Worm (Caenorhabditis elegans) whole organism, late embryonic: ENCODE measurements around the gene ztf-31.

Experiments
- C08G9.2 ChIP-seq: sonication (generic microtip); optimal IDR thresholded peaks from 2 replicates; lab custom pipeline; 2016; ENCODE audit warnings: mild to moderate bottlenecking, missing genetic modification characterization, moderate library complexity, missing compliant biosample characterization
- K09A11.1 ChIP-seq: sonication (generic microtip); optimal IDR thresholded peaks from 2 replicates; lab custom pipeline; 2017; ENCODE audit warnings: antibody characterized with exemption, mild to moderate bottlenecking, missing genetic modification characterization, missing compliant biosample characterization; ENCODE audit not compliant: insufficient read depth
- ama-1 ChIP-seq: fragments of 150-350 bp; optimal IDR thresholded peaks from 2 replicates; lab custom pipeline; 2014
- ceh-14 ChIP-seq: sonication (generic microtip); optimal IDR thresholded peaks from 2 replicates; lab custom pipeline; 2016; ENCODE audit warnings: missing genotype, missing genetic modification characterization, missing compliant biosample characterization
- ceh-18 ChIP-seq: sonication (generic microtip); optimal IDR thresholded peaks from 2 replicates; lab custom pipeline; 2016; ENCODE audit warnings: missing genetic modification characterization, missing compliant biosample characterization
- ceh-19 ChIP-seq: fragments of 200-800 bp; sonication (Bioruptor generic); optimal IDR thresholded peaks from 2 replicates; lab custom pipeline; 2018; ENCODE audit warnings: mild to moderate bottlenecking, missing genetic modification characterization, missing compliant biosample characterization
- ceh-30 ChIP-seq: fragments of 150-350 bp; optimal IDR thresholded peaks from 2 replicates; lab custom pipeline; 2014; ENCODE audit warnings: missing biosample characterization, missing genetic modification characterization
- ceh-9 ChIP-seq: sonication (generic microtip); optimal IDR thresholded peaks from 2 replicates; lab custom pipeline; 2016; ENCODE audit warnings: mild to moderate bottlenecking, missing genetic modification characterization, inconsistent platforms, missing compliant biosample characterization
- che-1 ChIP-seq: sonication (generic microtip); optimal IDR thresholded peaks from 2 replicates; lab custom pipeline; 2016; ENCODE audit warnings: mild to moderate bottlenecking, missing genetic modification characterization, missing compliant biosample characterization
- dmd-4 ChIP-seq: sonication (generic microtip); optimal IDR thresholded peaks from 2 replicates; lab custom pipeline; 2016; ENCODE audit warnings: borderline replicate concordance, missing genetic modification characterization, missing compliant biosample characterization
- dve-1 ChIP-seq: sonication (generic microtip); optimal IDR thresholded peaks from 2 replicates; lab custom pipeline; 2017; ENCODE audit warnings: antibody characterized with exemption, mild to moderate bottlenecking, missing genetic modification characterization, missing compliant biosample characterization
- elt-2 ChIP-seq: sonication (generic microtip); optimal IDR thresholded peaks from 2 replicates; lab custom pipeline; 2016; ENCODE audit warnings: missing genetic modification reagents, missing genetic modification characterization, missing compliant biosample characterization
- elt-4 ChIP-seq: sonication (generic microtip); optimal IDR thresholded peaks from 2 replicates; lab custom pipeline; 2016; ENCODE audit warnings: missing genetic modification characterization, missing compliant biosample characterization
- eyg-1 ChIP-seq: sonication (generic microtip); optimal IDR thresholded peaks from 2 replicates; lab custom pipeline; 2016; ENCODE audit warnings: missing genotype, missing genetic modification characterization, missing compliant biosample characterization
- fax-1 ChIP-seq: sonication (generic microtip); optimal IDR thresholded peaks from 2 replicates; lab custom pipeline; 2016; ENCODE audit warnings: missing genotype, missing genetic modification characterization, missing compliant biosample characterization
- hlh-6 ChIP-seq: sonication (generic microtip); optimal IDR thresholded peaks from 2 replicates; lab custom pipeline; 2016; ENCODE audit warnings: missing genotype, missing genetic modification characterization, missing compliant biosample characterization
- lin-11 ChIP-seq: fragments of 200-800 bp; sonication (Bioruptor generic); optimal IDR thresholded peaks from 2 replicates; lab custom pipeline; 2018; ENCODE audit warnings: mild to moderate bottlenecking, missing genetic modification characterization, missing compliant biosample characterization
- mec-3 ChIP-seq: sonication (generic microtip); optimal IDR thresholded peaks from 2 replicates; lab custom pipeline; 2016; ENCODE audit warnings: borderline replicate concordance, missing genetic modification characterization, missing compliant biosample characterization
- nfya-1 ChIP-seq: sonication (generic microtip); optimal IDR thresholded peaks from 2 replicates; lab custom pipeline; 2017; ENCODE audit warnings: missing genetic modification characterization, mild to moderate bottlenecking, missing compliant biosample characterization, antibody characterized with exemption, moderate library complexity
- nhr-11 ChIP-seq: fragments of 150-350 bp; optimal IDR thresholded peaks from 2 replicates; lab custom pipeline; 2014; ENCODE audit warnings: missing biosample characterization, missing genetic modification characterization
- nhr-232 ChIP-seq: sonication (generic microtip); optimal IDR thresholded peaks from 2 replicates; lab custom pipeline; 2016; ENCODE audit warnings: missing genetic modification characterization, missing compliant biosample characterization
- odd-2 ChIP-seq: sonication (generic microtip); optimal IDR thresholded peaks from 2 replicates; lab custom pipeline; 2017; ENCODE audit warnings: antibody characterized with exemption, mild to moderate bottlenecking, missing genetic modification characterization, missing compliant biosample characterization
- pag-3 ChIP-seq: sonication (generic microtip); optimal IDR thresholded peaks from 2 replicates; lab custom pipeline; 2016; ENCODE audit warnings: missing compliant biosample characterization, missing genetic modification characterization, borderline replicate concordance
- pax-1 ChIP-seq: fragments of 150-350 bp; optimal IDR thresholded peaks from 2 replicates; lab custom pipeline; 2014; ENCODE audit warnings: missing biosample characterization, missing genetic modification characterization
- pha-2 ChIP-seq: sonication (generic microtip); optimal IDR thresholded peaks from 2 replicates; lab custom pipeline; 2017; ENCODE audit warnings: mild to moderate bottlenecking, missing genetic modification characterization, missing compliant biosample characterization
- pros-1 ChIP-seq: fragments of 150-350 bp; optimal IDR thresholded peaks from 2 replicates; lab custom pipeline; 2014; ENCODE audit warnings: missing biosample characterization, missing genetic modification reagents, missing genetic modification characterization
- ref-2 ChIP-seq: sonication (generic microtip); optimal IDR thresholded peaks from 2 replicates; lab custom pipeline; 2016; ENCODE audit warnings: missing genetic modification characterization, missing compliant biosample characterization
- sdc-2 ChIP-seq: sonication (generic microtip); optimal IDR thresholded peaks from 2 replicates; lab custom pipeline; 2016; ENCODE audit warnings: missing genotype, missing genetic modification characterization, missing compliant biosample characterization
- sox-4 ChIP-seq: sonication (generic microtip); optimal IDR thresholded peaks from 2 replicates; lab custom pipeline; 2017; ENCODE audit warnings: mild to moderate bottlenecking, missing genetic modification characterization, inconsistent platforms, missing compliant biosample characterization
- syd-9 ChIP-seq: sonication (generic microtip); optimal IDR thresholded peaks from 2 replicates; lab custom pipeline; 2016; ENCODE audit warnings: mild to moderate bottlenecking, missing genetic modification characterization, moderate library complexity, missing compliant biosample characterization
- tbx-2 ChIP-seq: sonication (generic microtip); optimal IDR thresholded peaks from 2 replicates; lab custom pipeline; 2016; ENCODE audit warnings: missing genetic modification characterization, missing compliant biosample characterization
- unc-3 ChIP-seq, 2 experiments: fragments of 200-800 bp in 1 of 2; sonication (Bioruptor generic) in 1 of 2; sonication (generic microtip) in 1 of 2; conservative IDR thresholded peaks in 1 of 2; optimal IDR thresholded peaks in 1 of 2; 2 replicates each; pipeline versions ENCODE4 v1.3.6 to Lab custom; 2016 to 2022; ENCODE audit warnings: missing compliant biosample characterization in 2 of 2, missing genetic modification characterization in 2 of 2, missing genetic modification reagents in 1 of 2
- unc-42 ChIP-seq: sonication (generic microtip); optimal IDR thresholded peaks from 2 replicates; lab custom pipeline; 2016; ENCODE audit warnings: missing genotype, missing genetic modification characterization, missing compliant biosample characterization

Gene ztf-31

ce11 chrIII:7278491-7278890, 37.3 kb downstream of the ztf-31 start:
- TF ChIP-seq mec-3 (tag; lab: Kevin White, UChicago) (no peak), nfya-1 (tag; lab: Kevin White, UChicago) (no peak), ceh-19 (no peak), unc-3 (GFP tag; conservative IDR thresholded peaks at IDR 0.05; lab: Robert Waterston, UW) (no peak), unc-3 (tag; optimal IDR thresholded peaks at IDR 0.05; lab: Kevin White, UChicago) (no peak), che-1 (tag; lab: Kevin White, UChicago) (no peak)

ce11 chrIII:7281179-7281578, 40.0 kb downstream of the ztf-31 start, which contains the start of gene B0361.3:
B0361.3 (plus strand) TSS chrIII:7281462.
- no peak for TF ChIP-seq ama-1 (lab: Kevin White, UChicago)
- no peak for TF ChIP-seq lin-11 (tag; lab: Kevin White, UChicago)
- no peak for TF ChIP-seq elt-4 (tag; lab: Kevin White, UChicago)
- peak; percentile 2 for TF ChIP-seq unc-42

ce11 chrIII:7285783-7286182, 44.6 kb downstream of the ztf-31 start, which contains the start of gene pho-5:
pho-5 (minus strand) TSS chrIII:7285883.
- TF ChIP-seq ceh-18 (tag; lab: Kevin White, UChicago) (no peak), nhr-232 (tag; lab: Kevin White, UChicago) (no peak), odd-2 (tag; lab: Kevin White, UChicago) (no peak), pros-1 (tag; lab: Kevin White, UChicago) (no peak)

DNA sequence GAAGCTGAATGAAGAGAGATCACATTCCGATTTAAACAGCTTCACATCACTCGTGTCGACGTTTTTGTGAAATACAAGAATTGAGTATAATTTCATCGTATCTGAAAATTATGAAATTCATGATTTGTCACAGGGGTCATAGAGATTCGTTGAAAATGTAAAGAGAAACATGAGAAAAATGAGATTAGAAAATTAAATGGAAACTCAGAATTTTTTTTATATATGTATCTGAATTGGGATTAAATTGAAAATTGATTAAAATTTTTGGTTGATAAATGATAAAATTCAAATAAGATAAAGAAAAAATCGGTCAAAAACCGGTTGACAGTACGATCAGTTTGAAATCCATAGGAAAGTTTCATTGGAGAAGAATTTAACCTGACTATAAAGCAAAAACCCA, 46.3 kb downstream of the ztf-31 start, which contains the start of gene ykt-6:
Gene ykt-6, minus strand, starts transcription at position 101 of the 400 bp plus-strand sequence.
- TF ChIP-seq sdc-2 (tag; lab: Kevin White, UChicago), result no peak
- no peak for TF ChIP-seq nhr-11 (tag; lab: Kevin White, UChicago)
- no peak for TF ChIP-seq unc-3 (GFP tag; conservative IDR thresholded peaks at IDR 0.05; lab: Robert Waterston, UW)
- TF ChIP-seq unc-3 (tag; optimal IDR thresholded peaks at IDR 0.05; lab: Kevin White, UChicago), result no peak
- no peak for TF ChIP-seq ceh-14 (tag; lab: Kevin White, UChicago)
- TF ChIP-seq hlh-6 (tag; lab: Kevin White, UChicago), result no peak

ce11 chrIII:7290462-7290861, 49.3 kb downstream of the ztf-31 start, which contains the start of gene algn-11:
algn-11 (minus strand) TSS chrIII:7290562.
- TF ChIP-seq elt-2 (no peak), C08G9.2 (tag; lab: Kevin White, UChicago) (no peak), K09A11.1 (tag; lab: Kevin White, UChicago) (no peak), ceh-19 (no peak), pha-2 (tag; lab: Kevin White, UChicago) (no peak), nhr-11 (tag; lab: Kevin White, UChicago) (no peak), eyg-1 (tag; lab: Kevin White, UChicago) (no peak), tbx-2 (tag; lab: Kevin White, UChicago) (no peak), hlh-6 (tag; lab: Kevin White, UChicago) (no peak), ceh-9 (tag; lab: Kevin White, UChicago) (no peak), dve-1 (tag; lab: Kevin White, UChicago) (no peak), fax-1 (no peak), syd-9 (tag; lab: Kevin White, UChicago) (no peak), ref-2 (tag; lab: Kevin White, UChicago) (no peak), pag-3 (tag; lab: Kevin White, UChicago) (no peak), ceh-30 (tag; lab: Kevin White, UChicago) (no peak), nfya-1 (tag; lab: Kevin White, UChicago) (no peak), pax-1 (no peak), sox-4 (tag; lab: Kevin White, UChicago) (no peak), dmd-4 (tag; lab: Kevin White, UChicago) (no peak)
